Fruit fly (Drosophila melanogaster) whole organism: Measurements from ENCODE around the gene CG31609.

Experiments
- pan ChIP-seq: fragments of >200 bp; optimal IDR thresholded peaks from 2 replicates; lab custom pipeline; 2017
- usp ChIP-seq: fragments of >200 bp; optimal IDR thresholded peaks from 2 replicates; lab custom pipeline; 2017; ENCODE audit warnings: missing biosample characterization, missing genetic modification characterization, mixed read lengths

DNA sequence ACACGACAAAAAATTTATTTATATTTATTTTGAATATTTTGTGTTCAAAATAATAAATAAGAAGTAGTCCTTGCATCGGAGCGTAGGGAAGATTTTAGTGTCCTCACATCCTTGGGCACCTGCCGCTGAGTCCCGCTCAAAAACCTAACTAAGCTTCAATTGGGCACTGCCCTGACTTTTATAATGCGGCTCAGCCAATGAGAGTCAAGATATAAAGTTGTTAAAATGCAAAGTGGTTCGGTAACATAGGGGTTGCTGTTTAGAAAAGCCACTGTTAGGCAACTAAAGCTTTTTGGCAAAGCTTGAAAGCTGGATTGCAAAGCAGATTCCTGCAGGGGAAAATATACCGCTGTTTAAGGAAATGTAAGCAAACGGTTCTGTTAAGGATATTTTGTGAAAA lies 14.6 kb upstream of the CG31609 start:
- no peak for TF ChIP-seq pan (lab: Kevin White, UChicago)
- TF ChIP-seq usp (GFP tag; lab: Kevin White, UChicago): no peak
